Fruit fly (Drosophila melanogaster) whole organism, embryonic: ENCODE measurements around the gene CG1738.

Source experiments
- Bgb ChIP-seq: fragments of 200-800 bp; sonication (Bioruptor generic); IDR thresholded peaks from 2 replicates; pipeline ENCODE4 v1.3.6; 2022; ENCODE audit warnings: missing biosample characterization, missing genetic modification characterization; ENCODE audit not compliant: partially characterized antibody
- CG11560 ChIP-seq: fragments of 200-800 bp; sonication (Bioruptor generic); IDR thresholded peaks from 3 replicates; pipeline ENCODE4 v1.3.6; 2022; ENCODE audit warnings: missing biosample characterization, missing genetic modification characterization
- CG11696 ChIP-seq: fragments of 200-800 bp; sonication (Bioruptor generic); IDR thresholded peaks from 2 replicates; pipeline ENCODE4 v1.3.6; 2022; ENCODE audit warnings: missing biosample characterization, missing genetic modification characterization
- CG14965 ChIP-seq: fragments of 200-800 bp; sonication (Bioruptor generic); optimal IDR thresholded peaks from 2 replicates; lab custom pipeline; 2016; ENCODE audit warnings: missing biosample characterization, missing genetic modification characterization, borderline replicate concordance
- CG4617 ChIP-seq: fragments of 200-800 bp; sonication (Bioruptor generic); optimal IDR thresholded peaks from 3 replicates; lab custom pipeline; 2016; ENCODE audit warnings: missing biosample characterization, missing genetic modification characterization, borderline replicate concordance
- CG6854 ChIP-seq: fragments of 200-800 bp; sonication (Bioruptor generic); optimal IDR thresholded peaks from 3 replicates; lab custom pipeline; 2017; ENCODE audit warnings: missing biosample characterization, mild to moderate bottlenecking, missing genetic modification characterization
- CoRest ChIP-seq: fragments of 200-800 bp; sonication (Bioruptor generic); optimal IDR thresholded peaks from 3 replicates; lab custom pipeline; 2018; ENCODE audit warnings: missing biosample characterization, mild to moderate bottlenecking, missing genetic modification characterization, moderate library complexity
- Lim3 ChIP-seq: fragments of 200-800 bp; sonication (Bioruptor generic); IDR thresholded peaks from 2 replicates; pipeline ENCODE4 v1.3.6; 2022; ENCODE audit warnings: missing biosample characterization, missing genetic modification characterization
- grau ChIP-seq: fragments of 200-800 bp; optimal IDR thresholded peaks from 3 replicates; lab custom pipeline; 2019; ENCODE audit warnings: missing biosample characterization, mild to moderate bottlenecking, missing genetic modification characterization, moderate library complexity
- grn ChIP-seq: fragments of 200-800 bp; sonication (Bioruptor generic); optimal IDR thresholded peaks from 3 replicates; lab custom pipeline; 2017; ENCODE audit warnings: missing biosample characterization, missing genetic modification characterization
- psq ChIP-seq: fragments of 200-800 bp; sonication (Bioruptor generic); optimal IDR thresholded peaks from 2 replicates; lab custom pipeline; 2017; ENCODE audit warnings: missing biosample characterization, missing genetic modification characterization
- sr ChIP-seq: fragments of 200-800 bp; sonication (Bioruptor generic); IDR thresholded peaks from 3 replicates; pipeline ENCODE4 v1.3.6; 2022; ENCODE audit warnings: missing biosample characterization, missing genetic modification characterization
- tio ChIP-seq: fragments of 200-800 bp; sonication (Bioruptor generic); optimal IDR thresholded peaks from 2 replicates; lab custom pipeline; 2017; ENCODE audit warnings: missing biosample characterization, missing genetic modification characterization, inconsistent platforms

DNA sequence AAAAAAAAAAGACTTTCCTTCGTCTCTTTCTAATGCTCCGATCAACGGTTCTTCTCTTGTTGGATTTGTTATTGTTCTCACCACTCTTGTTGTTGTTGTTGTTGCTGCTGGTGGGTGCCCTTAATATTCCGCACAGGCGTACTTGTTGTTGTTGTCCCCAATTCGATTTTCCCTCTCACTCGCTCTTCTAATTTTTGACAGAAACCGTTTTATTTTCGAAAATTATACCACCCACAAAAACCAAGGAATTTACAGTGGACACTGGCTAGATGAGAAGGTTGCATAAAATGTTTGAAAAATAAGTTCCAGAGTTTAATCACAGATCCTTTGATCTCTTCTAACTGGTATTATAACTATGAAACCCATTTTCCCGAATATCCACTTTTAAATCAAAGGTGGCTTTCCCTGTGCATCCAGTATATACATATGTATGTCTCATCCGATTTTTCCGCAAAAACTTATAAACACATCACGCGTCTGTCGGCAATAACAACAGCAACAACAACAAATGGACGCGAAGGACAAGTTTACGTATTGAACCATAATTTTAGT, 42.6 kb downstream of the CG1738 start:
- TF ChIP-seq grau (tag; lab: Kevin White, UChicago) = peak; percentile 86
- peak; percentile 58; the same call in 2 of the 3 replicates for TF ChIP-seq sr
- peak; percentile 17 for TF ChIP-seq CoRest
- TF ChIP-seq CG11696 (GFP tag; lab: Robert Waterston, UW) = no peak
- TF ChIP-seq Lim3 (GFP tag; lab: Robert Waterston, UW) = no peak
- TF ChIP-seq tio (GFP tag; lab: Kevin White, UChicago) = no peak
- peak; percentile 46; the same call in 1 of the 3 replicates for TF ChIP-seq CG11560
- TF ChIP-seq Bgb (GFP tag; lab: Robert Waterston, UW) = no peak
- no peak for TF ChIP-seq CG14965 (GFP tag; lab: Kevin White, UChicago)
- no peak for TF ChIP-seq psq
- no peak for TF ChIP-seq CG4617
- no peak for TF ChIP-seq CG6854 (GFP tag; lab: Kevin White, UChicago)
- TF ChIP-seq grn (GFP tag; lab: Kevin White, UChicago) = no peak
